Worm (Caenorhabditis elegans): ENCODE data around the gene ceh-84.
"Not testable (repeated sequence)": the region's sequence is repeated elsewhere in the genome, so short reads cannot be mapped to it uniquely, and the experiment has no call there.

ceh-84 gene

ce11 chrII:2000720-2001119, at the start of gene ceh-84:
ceh-84 (minus strand) TSS chrII:2000820.
- TF ChIP-seq bed-3 (GFP tag; optimal IDR thresholded peaks at IDR 0.05); nhr-12 (tag; optimal IDR thresholded peaks at IDR 0.05); lin-32 (GFP tag; optimal IDR thresholded peaks at IDR 0.05): not testable (repeated sequence)

DNA sequence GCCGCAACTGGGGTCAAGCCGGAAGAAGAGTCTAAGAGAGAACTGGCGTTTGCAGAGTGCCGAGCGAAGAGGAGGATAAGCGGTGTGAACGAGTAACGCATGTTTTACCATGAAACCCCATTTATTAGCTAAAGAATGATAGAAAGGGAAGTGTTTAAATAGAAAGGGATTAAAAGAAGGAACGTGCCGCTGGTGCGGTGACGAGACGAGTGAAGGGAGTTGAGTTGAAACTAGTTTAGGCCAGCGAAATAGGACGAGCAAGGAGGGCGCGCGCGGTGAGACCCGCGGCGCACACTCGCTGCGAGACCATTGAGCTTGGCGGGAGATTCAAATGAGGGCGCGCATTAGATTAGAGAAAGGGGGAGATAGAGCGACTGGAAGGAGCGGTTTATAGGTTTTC, 45.9 kb upstream of the ceh-84 start, which contains the start of gene math-1:
math-1 (minus strand) TSS at position 101 of the 400 bp plus-strand sequence.
- TF ChIP-seq hlh-1 (tag; optimal IDR thresholded peaks at IDR 0.05); drap-1 (GFP tag; optimal IDR thresholded peaks at IDR 0.05); blmp-1 (tag; optimal IDR thresholded peaks at IDR 0.05): not testable (repeated sequence)

ce11 chrII:2045505-2045904, 44.9 kb upstream of the ceh-84 start, which contains the start of gene bath-24:
bath-24 (minus strand) TSS chrII:2045605.
- TF ChIP-seq lin-13 (tag; optimal IDR thresholded peaks at IDR 0.05): no peak
- TF ChIP-seq mls-2 (tag; optimal IDR thresholded peaks at IDR 0.05): no peak
- no peak for TF ChIP-seq mep-1 (tag; optimal IDR thresholded peaks at IDR 0.05)
- TF ChIP-seq unc-62 (GFP tag; optimal IDR thresholded peaks at IDR 0.05): no peak
- no peak for TF ChIP-seq snpc-4 (tag; optimal IDR thresholded peaks at IDR 0.05)
- TF ChIP-seq cnd-1 (tag; optimal IDR thresholded peaks at IDR 0.05): no peak
- TF ChIP-seq flh-1 (GFP tag; optimal IDR thresholded peaks at IDR 0.05): no peak
- no peak for TF ChIP-seq ceh-83 (GFP tag; optimal IDR thresholded peaks at IDR 0.05)
- TF ChIP-seq elt-1 (tag; optimal IDR thresholded peaks at IDR 0.05; ENCODE audit: borderline replicate concordance, insufficient read depth): no peak
- no peak for TF ChIP-seq ceh-39 (tag; optimal IDR thresholded peaks at IDR 0.05)
- TF ChIP-seq blmp-1 (tag; optimal IDR thresholded peaks at IDR 0.05): no peak
- no peak for TF ChIP-seq M03D4.4 (tag; optimal IDR thresholded peaks at IDR 0.05)
- TF ChIP-seq sptf-1 (tag; optimal IDR thresholded peaks at IDR 0.05): no peak
- TF ChIP-seq lin-32 (GFP tag; optimal IDR thresholded peaks at IDR 0.05): no peak
- TF ChIP-seq drap-1 (GFP tag; optimal IDR thresholded peaks at IDR 0.05): no peak

- TF ChIP-seq sptf-1 (tag; optimal IDR thresholded peaks at IDR 0.05) (no peak), ham-2 (GFP tag; optimal IDR thresholded peaks at IDR 0.05) (no peak), unc-39 (tag; optimal IDR thresholded peaks at IDR 0.05) (no peak), mls-2 (tag; optimal IDR thresholded peaks at IDR 0.05) (no peak), M03D4.4 (tag; optimal IDR thresholded peaks at IDR 0.05) (no peak), zip-8 (tag; optimal IDR thresholded peaks at IDR 0.05) (no peak), mep-1 (tag; optimal IDR thresholded peaks at IDR 0.05) (no peak), cnd-1 (tag; optimal IDR thresholded peaks at IDR 0.05) (no peak), nhr-12 (tag; optimal IDR thresholded peaks at IDR 0.05) (no peak), blmp-1 (tag; optimal IDR thresholded peaks at IDR 0.05) (no peak), bed-3 (GFP tag; optimal IDR thresholded peaks at IDR 0.05) (no peak), tbx-8 (GFP tag; optimal IDR thresholded peaks at IDR 0.05) (no peak), pha-4 (tag; optimal IDR thresholded peaks at IDR 0.05) (no peak), nhr-2 (tag; optimal IDR thresholded peaks at IDR 0.05) (no peak), ceh-39 (tag; optimal IDR thresholded peaks at IDR 0.05) (no peak)
These were observed 41.8 kb upstream of the ceh-84 start, which contains the start of gene bath-20 for ce11 chrII:2042447-2042846. bath-20 (minus strand) TSS chrII:2042547.

- no peak for TF ChIP-seq drap-1 (GFP tag; optimal IDR thresholded peaks at IDR 0.05)
- no peak for TF ChIP-seq mab-5 (tag; optimal IDR thresholded peaks at IDR 0.05)
- TF ChIP-seq lin-13 (tag; optimal IDR thresholded peaks at IDR 0.05): no peak
- TF ChIP-seq sptf-1 (tag; optimal IDR thresholded peaks at IDR 0.05): no peak
- no peak for TF ChIP-seq blmp-1 (tag; optimal IDR thresholded peaks at IDR 0.05)
- TF ChIP-seq cnd-1 (tag; optimal IDR thresholded peaks at IDR 0.05): no peak
- no peak for TF ChIP-seq ces-1 (GFP tag; optimal IDR thresholded peaks at IDR 0.05)
- no peak for TF ChIP-seq ham-2 (GFP tag; optimal IDR thresholded peaks at IDR 0.05)
- TF ChIP-seq ceh-83 (GFP tag; optimal IDR thresholded peaks at IDR 0.05): no peak
- TF ChIP-seq ceh-43 (GFP tag; optimal IDR thresholded peaks at IDR 0.05): no peak
These were observed 38.7 kb upstream of the ceh-84 start, which contains the start of gene bath-19 for ce11 chrII:2039288-2039687. bath-19 (minus strand) TSS chrII:2039388.

ce11 chrII:2033286-2033685, 32.7 kb upstream of the ceh-84 start, which contains the start of gene F59H6.14:
F59H6.14 (plus strand) TSS chrII:2033586.
- TF ChIP-seq ces-1 (GFP tag; optimal IDR thresholded peaks at IDR 0.05) (no peak), nhr-76 (tag; optimal IDR thresholded peaks at IDR 0.05) (no peak), unc-120 (tag; optimal IDR thresholded peaks at IDR 0.05; ENCODE audit: poor library complexity, severe bottlenecking) (no peak), drap-1 (GFP tag; optimal IDR thresholded peaks at IDR 0.05) (no peak), lin-13 (tag; optimal IDR thresholded peaks at IDR 0.05) (no peak), unc-39 (tag; optimal IDR thresholded peaks at IDR 0.05) (no peak), ceh-43 (GFP tag; optimal IDR thresholded peaks at IDR 0.05) (no peak), lin-32 (GFP tag; optimal IDR thresholded peaks at IDR 0.05) (no peak), mls-2 (tag; optimal IDR thresholded peaks at IDR 0.05) (no peak), hlh-1 (tag; optimal IDR thresholded peaks at IDR 0.05) (no peak), ceh-83 (GFP tag; optimal IDR thresholded peaks at IDR 0.05) (no peak), sptf-1 (tag; optimal IDR thresholded peaks at IDR 0.05) (no peak), nhr-12 (tag; optimal IDR thresholded peaks at IDR 0.05) (no peak), flh-1 (GFP tag; optimal IDR thresholded peaks at IDR 0.05) (no peak), elt-3 (tag; optimal IDR thresholded peaks at IDR 0.05) (no peak), mab-5 (tag; optimal IDR thresholded peaks at IDR 0.05) (no peak)

Measured in whole organism, mixed stage, embryonic.